Fruit fly (Drosophila melanogaster) whole organism, pupa: Measurements from ENCODE around the gene Trf4-2.

ENCODE experiments used
- CG10348 ChIP-seq: fragments of 200-800 bp; sonication (Bioruptor generic); IDR thresholded peaks from 2 replicates; pipeline ENCODE4 v1.3.6; 2022; ENCODE audit warnings: missing biosample characterization, missing genetic modification characterization
- CG12605 ChIP-seq: fragments of 200-800 bp; sonication (Bioruptor generic); IDR thresholded peaks from 2 replicates; pipeline ENCODE4 v1.3.6; 2022; ENCODE audit warnings: missing biosample characterization, missing genetic modification characterization
- CG13204 ChIP-seq: fragments of 200-800 bp; sonication (Bioruptor generic); optimal IDR thresholded peaks from 2 replicates; lab custom pipeline; 2018; ENCODE audit warnings: missing biosample characterization, mild to moderate bottlenecking, missing genetic modification characterization, moderate library complexity
- CG14655 ChIP-seq: fragments of 200-800 bp; sonication (Bioruptor generic); optimal IDR thresholded peaks from 3 replicates; lab custom pipeline; 2017; ENCODE audit warnings: mild to moderate bottlenecking, missing biosample characterization, missing genetic modification reagents, missing genetic modification characterization
- CG15710 ChIP-seq: fragments of 200-800 bp; sonication (Bioruptor generic); optimal IDR thresholded peaks from 2 replicates; lab custom pipeline; 2018; ENCODE audit warnings: missing biosample characterization, mild to moderate bottlenecking, missing genetic modification characterization, moderate library complexity
- CG17806 ChIP-seq: fragments of 200-800 bp; sonication (Bioruptor generic); optimal IDR thresholded peaks from 2 replicates; lab custom pipeline; 2018; ENCODE audit warnings: missing biosample characterization, mild to moderate bottlenecking, missing genetic modification characterization, moderate library complexity
- CG32121 ChIP-seq: fragments of 200-800 bp; sonication (Bioruptor generic); IDR thresholded peaks from 2 replicates; pipeline ENCODE4 v1.3.6; 2022; ENCODE audit warnings: missing biosample characterization, missing genetic modification characterization
- CG34367 ChIP-seq: fragments of 200-800 bp; sonication (Bioruptor generic); optimal IDR thresholded peaks from 2 replicates; lab custom pipeline; 2018; ENCODE audit warnings: missing biosample characterization, mild to moderate bottlenecking, missing genetic modification characterization
- CG4496 ChIP-seq: fragments of 200-800 bp; sonication (Bioruptor generic); IDR thresholded peaks from 3 replicates; pipeline ENCODE4 v1.3.6; 2022; ENCODE audit warnings: missing biosample characterization, missing genetic modification characterization
- CG8159 ChIP-seq: fragments of 200-800 bp; sonication (Bioruptor generic); optimal IDR thresholded peaks from 3 replicates; lab custom pipeline; 2018; ENCODE audit warnings: missing biosample characterization, mild to moderate bottlenecking, missing genetic modification characterization, moderate library complexity
- CG8301 ChIP-seq: fragments of 200-800 bp; sonication (Bioruptor generic); optimal IDR thresholded peaks from 2 replicates; lab custom pipeline; 2018; ENCODE audit warnings: missing biosample characterization, mild to moderate bottlenecking, missing genetic modification characterization
- CG9948 ChIP-seq: fragments of 200-800 bp; sonication (Bioruptor generic); optimal IDR thresholded peaks from 2 replicates; lab custom pipeline; 2018; ENCODE audit warnings: missing biosample characterization, mild to moderate bottlenecking, missing genetic modification characterization, moderate library complexity
- D1 ChIP-seq: fragments of 200-800 bp; sonication (Bioruptor generic); optimal IDR thresholded peaks from 2 replicates; lab custom pipeline; 2018; ENCODE audit warnings: missing biosample characterization, mild to moderate bottlenecking, missing genetic modification characterization, moderate library complexity
- EcR ChIP-seq: fragments of 200-800 bp; sonication (Bioruptor generic); optimal IDR thresholded peaks from 3 replicates; lab custom pipeline; 2019; ENCODE audit warnings: missing biosample characterization, missing genetic modification characterization, mild to moderate bottlenecking, moderate library complexity, missing genetic modification reagents
- Ets98B ChIP-seq: fragments of 200-800 bp; sonication (Bioruptor generic); IDR thresholded peaks from 2 replicates; pipeline ENCODE4 v1.3.6; 2022; ENCODE audit warnings: missing biosample characterization, missing genetic modification characterization
- Pif1A ChIP-seq: fragments of 200-800 bp; sonication (Bioruptor generic); optimal IDR thresholded peaks from 3 replicates; lab custom pipeline; 2016; ENCODE audit warnings: missing biosample characterization, missing genetic modification characterization
- Pif1B ChIP-seq: fragments of 200-800 bp; sonication (Bioruptor generic); optimal IDR thresholded peaks from 3 replicates; lab custom pipeline; 2016; ENCODE audit warnings: missing biosample characterization, missing genetic modification characterization
- Snoo ChIP-seq: fragments of 200-800 bp; sonication (Bioruptor generic); optimal IDR thresholded peaks from 3 replicates; lab custom pipeline; 2017; ENCODE audit warnings: missing biosample characterization, mild to moderate bottlenecking, missing genetic modification characterization, inconsistent platforms
- fd96Ca ChIP-seq: fragments of 200-800 bp; sonication (Bioruptor generic); IDR thresholded peaks from 3 replicates; pipeline ENCODE4 v1.3.6; 2022; ENCODE audit warnings: missing biosample characterization, missing genetic modification characterization
- gl ChIP-seq: fragments of 200-800 bp; sonication (Bioruptor generic); optimal IDR thresholded peaks from 2 replicates; lab custom pipeline; 2018; ENCODE audit warnings: missing biosample characterization, mild to moderate bottlenecking, missing genetic modification characterization
- rn ChIP-seq: fragments of 200-800 bp; sonication (Bioruptor generic); IDR thresholded peaks from 2 replicates; pipeline ENCODE4 v1.3.6; 2022; ENCODE audit warnings: missing biosample characterization, missing genetic modification characterization

Trf4-2 gene

dm6 chr3R:24924916-24925315, at the start of gene Trf4-2:
Gene Trf4-2, plus strand, starts transcription at chr3R:24925216.
- TF ChIP-seq CG8159 (tag; lab: Kevin White, UChicago) (no peak), CG8301 (no peak)

- TF ChIP-seq rn (GFP tag; lab: Robert Waterston, UW) (peak; percentile 76), CG8301 (peak; percentile 74), CG17806 (tag; lab: Kevin White, UChicago) (peak; percentile 81), gl (tag; lab: Kevin White, UChicago) (peak; percentile 8), D1 (tag; lab: Kevin White, UChicago) (no peak), CG8159 (tag; lab: Kevin White, UChicago) (peak; percentile 80), CG10348 (GFP tag; lab: Robert Waterston, UW) (peak; percentile 67), Pif1A (GFP tag; lab: Kevin White, UChicago) (no peak), CG12605 (GFP tag; lab: Robert Waterston, UW) (peak; percentile 54; the same call in 1 of the 2 replicates), CG34367 (tag; lab: Kevin White, UChicago) (peak; percentile 64), CG15710 (tag; lab: Kevin White, UChicago) (peak; percentile 81), CG9948 (tag; lab: Kevin White, UChicago) (peak; percentile 75), fd96Ca (GFP tag; lab: Robert Waterston, UW) (peak; percentile 93), Pif1B (peak; percentile 66), Snoo (tag; lab: Kevin White, UChicago) (peak; percentile 83), Ets98B (GFP tag; lab: Robert Waterston, UW) (peak; percentile 94), CG14655 (GFP tag; lab: Kevin White, UChicago) (no peak), CG32121 (GFP tag; lab: Robert Waterston, UW) (peak; percentile 90), CG4496 (GFP tag; lab: Robert Waterston, UW) (peak; percentile 95), CG13204 (GFP tag; lab: Kevin White, UChicago) (peak; percentile 70), EcR (GFP tag; lab: Kevin White, UChicago) (no peak)
Measured at dm6 chr3R:24875939-24876842, 48.8 kb upstream of the Trf4-2 start, which contains the start of gene CG3744. Gene CG3744, minus strand, starts transcription at chr3R:24876654.

- TF ChIP-seq CG12605 (GFP tag; lab: Robert Waterston, UW): no peak
- peak; percentile 13 for TF ChIP-seq CG17806 (tag; lab: Kevin White, UChicago)
Measured at dm6 chr3R:24876843-24877457, 48.1 kb upstream of the Trf4-2 start, which contains the start of the genes CG11089 and CG31381. Gene CG11089, plus strand, starts transcription at chr3R:24877045. Gene CG31381, plus strand, starts transcription at chr3R:24877045.

- TF ChIP-seq fd96Ca (GFP tag; lab: Robert Waterston, UW): no peak
- peak; percentile 84 for TF ChIP-seq EcR (GFP tag; lab: Kevin White, UChicago)
Measured at dm6 chr3R:24878655-24879054, 46.4 kb upstream of the Trf4-2 start.

- TF ChIP-seq gl (tag; lab: Kevin White, UChicago) (no peak), Ets98B (GFP tag; lab: Robert Waterston, UW) (0 out of 2 replicates have a peak, but pooled peaks have one; percentile 28), CG8301 (peak; percentile 54), CG4496 (GFP tag; lab: Robert Waterston, UW) (peak; percentile 49; the same call in 1 of the 3 replicates), CG32121 (GFP tag; lab: Robert Waterston, UW) (no peak), CG15710 (tag; lab: Kevin White, UChicago) (no peak), Snoo (tag; lab: Kevin White, UChicago) (no peak), CG12605 (GFP tag; lab: Robert Waterston, UW) (0 out of 2 replicates have a peak, but pooled peaks have one; percentile 7), Pif1A (GFP tag; lab: Kevin White, UChicago) (peak; percentile 51)
- TF ChIP-seq, all 21 proteins: peak for 5
Measured at dm6 chr3R:24886470-24886869, 38.5 kb upstream of the Trf4-2 start.

- no peak for TF ChIP-seq Pif1B
- no peak for TF ChIP-seq Pif1A (GFP tag; lab: Kevin White, UChicago)
- no peak for TF ChIP-seq CG4496 (GFP tag; lab: Robert Waterston, UW)
- no peak for TF ChIP-seq CG34367 (tag; lab: Kevin White, UChicago)
- no peak for TF ChIP-seq CG17806 (tag; lab: Kevin White, UChicago)
- TF ChIP-seq Ets98B (GFP tag; lab: Robert Waterston, UW): no peak
- no peak for TF ChIP-seq CG15710 (tag; lab: Kevin White, UChicago)
- TF ChIP-seq gl (tag; lab: Kevin White, UChicago): no peak
- no peak for TF ChIP-seq fd96Ca (GFP tag; lab: Robert Waterston, UW)
- no peak for TF ChIP-seq Snoo (tag; lab: Kevin White, UChicago)
- no peak for TF ChIP-seq CG10348 (GFP tag; lab: Robert Waterston, UW)
- no peak for TF ChIP-seq D1 (tag; lab: Kevin White, UChicago)
- no peak for TF ChIP-seq rn (GFP tag; lab: Robert Waterston, UW)
- TF ChIP-seq CG9948 (tag; lab: Kevin White, UChicago): no peak
- no peak for TF ChIP-seq CG13204 (GFP tag; lab: Kevin White, UChicago)
- TF ChIP-seq CG14655 (GFP tag; lab: Kevin White, UChicago): no peak
- TF ChIP-seq CG32121 (GFP tag; lab: Robert Waterston, UW): no peak
- no peak for TF ChIP-seq CG8159 (tag; lab: Kevin White, UChicago)
- TF ChIP-seq, all 21 proteins: peak for 0
Measured at dm6 chr3R:24888418-24888817, 36.6 kb upstream of the Trf4-2 start.
